Worm (Caenorhabditis elegans) whole organism, young adult: ENCODE data around the gene pptr-2.

Source experiments
- C17E4.6 ChIP-seq: fragments of 200-800 bp; sonication (Bioruptor generic); IDR thresholded peaks from 2 replicates; pipeline ENCODE4 v1.3.6; 2022; ENCODE audit warnings: missing genetic modification reagents, missing genetic modification characterization, missing compliant biosample characterization
- F10E7.11 ChIP-seq: sonication (generic microtip); optimal IDR thresholded peaks from 2 replicates; lab custom pipeline; 2017; ENCODE audit warnings: mild to moderate bottlenecking, missing genetic modification characterization, moderate library complexity, missing compliant biosample characterization
- F33H1.4 ChIP-seq: fragments of 200-800 bp; sonication (Bioruptor generic); IDR thresholded peaks from 2 replicates; pipeline ENCODE4 v1.3.6; 2022; ENCODE audit warnings: missing genetic modification reagents, missing genetic modification characterization, missing compliant biosample characterization
- F49E8.2 ChIP-seq: sonication (generic microtip); optimal IDR thresholded peaks from 3 replicates; lab custom pipeline; 2017; ENCODE audit warnings: missing genetic modification characterization, mild to moderate bottlenecking, missing compliant biosample characterization, antibody characterized with exemption, moderate library complexity; ENCODE audit not compliant: insufficient read depth
- F52B5.7 ChIP-seq: sonication (generic microtip); optimal IDR thresholded peaks from 2 replicates; lab custom pipeline; 2016; ENCODE audit warnings: mild to moderate bottlenecking, missing genetic modification characterization, missing compliant biosample characterization
- T07F8.4 ChIP-seq: sonication (generic microtip); optimal IDR thresholded peaks from 2 replicates; lab custom pipeline; 2016; ENCODE audit warnings: mild to moderate bottlenecking, missing genetic modification characterization, moderate library complexity, missing compliant biosample characterization
- Y79H2A.3 ChIP-seq: fragments of 200-800 bp; sonication (Bioruptor generic); conservative IDR thresholded peaks from 2 replicates; pipeline ENCODE4 v1.3.6; 2022; ENCODE audit warnings: missing genetic modification reagents, missing genetic modification characterization, missing compliant biosample characterization
- ZK185.1 ChIP-seq: sonication (generic microtip); optimal IDR thresholded peaks from 2 replicates; lab custom pipeline; 2016; ENCODE audit warnings: mild to moderate bottlenecking, missing genetic modification characterization, missing compliant biosample characterization; ENCODE audit not compliant: poor library complexity, severe bottlenecking
- ama-1 ChIP-seq, 3 experiments: fragments of 150-350 bp in 1 of 3; sonication (generic microtip) in 2 of 3; optimal IDR thresholded peaks; 2 replicates each; lab custom pipeline; 2014 to 2018; ENCODE audit warnings: missing biosample characterization in 2 of 3, missing genetic modification characterization in 2 of 3, missing genetic modification reagents in 2 of 3
- aptf-2 ChIP-seq: fragments of 200-800 bp; sonication (Bioruptor generic); conservative IDR thresholded peaks from 2 replicates; pipeline ENCODE4 v1.3.6; 2022; ENCODE audit warnings: missing genetic modification reagents, missing genetic modification characterization, missing compliant biosample characterization
- attf-3 ChIP-seq: fragments of 200-800 bp; sonication (Bioruptor generic); conservative IDR thresholded peaks from 2 replicates; pipeline ENCODE4 v1.3.6; 2022; ENCODE audit warnings: missing genetic modification reagents, missing genetic modification characterization, missing compliant biosample characterization
- attf-6 ChIP-seq: fragments of 200-800 bp; sonication (Bioruptor generic); IDR thresholded peaks from 2 replicates; pipeline ENCODE4 v1.3.6; 2022; ENCODE audit warnings: missing genetic modification reagents, missing genetic modification characterization, missing compliant biosample characterization
- bed-1 ChIP-seq: fragments of 200-800 bp; sonication (Bioruptor generic); IDR thresholded peaks from 2 replicates; pipeline ENCODE4 v1.3.6; 2022; ENCODE audit warnings: missing genetic modification reagents, missing genetic modification characterization, missing compliant biosample characterization
- ceh-100 ChIP-seq: fragments of 200-800 bp; sonication (Bioruptor generic); IDR thresholded peaks from 2 replicates; pipeline ENCODE4 v1.3.6; 2022; ENCODE audit warnings: missing genetic modification reagents, missing genetic modification characterization, missing compliant biosample characterization
- ceh-58 ChIP-seq: fragments of 200-800 bp; sonication (Bioruptor generic); IDR thresholded peaks from 2 replicates; pipeline ENCODE4 v1.3.6; 2022; ENCODE audit warnings: missing genetic modification characterization, missing compliant biosample characterization
- ceh-79 ChIP-seq: sonication (generic microtip); optimal IDR thresholded peaks from 2 replicates; lab custom pipeline; 2017; ENCODE audit warnings: mild to moderate bottlenecking, missing genetic modification characterization, missing compliant biosample characterization
- die-1 ChIP-seq: sonication (generic microtip); optimal IDR thresholded peaks from 2 replicates; lab custom pipeline; 2016; ENCODE audit warnings: missing genotype, mild to moderate bottlenecking, missing genetic modification characterization, missing compliant biosample characterization
- dox-1 ChIP-seq: fragments of 200-800 bp; sonication (Bioruptor generic); IDR thresholded peaks from 2 replicates; pipeline ENCODE4 v1.3.6; 2022; ENCODE audit warnings: missing genetic modification reagents, missing genetic modification characterization, missing compliant biosample characterization
- dpl-1 ChIP-seq: fragments of 150-350 bp; optimal IDR thresholded peaks from 2 replicates; lab custom pipeline; 2014; ENCODE audit warnings: missing biosample characterization, missing genetic modification reagents, missing genetic modification characterization
- efl-1 ChIP-seq: fragments of 150-350 bp; optimal IDR thresholded peaks from 2 replicates; lab custom pipeline; 2014; ENCODE audit warnings: missing biosample characterization, missing genetic modification reagents, missing genetic modification characterization
- egl-44 ChIP-seq: fragments of 200-800 bp; sonication (Bioruptor generic); IDR thresholded peaks from 2 replicates; pipeline ENCODE4 v1.3.6; 2022; ENCODE audit warnings: missing genetic modification reagents, missing genetic modification characterization, missing compliant biosample characterization
- hmg-1.2 ChIP-seq: fragments of 200-800 bp; sonication (Bioruptor generic); IDR thresholded peaks from 2 replicates; pipeline ENCODE4 v1.3.6; 2022; ENCODE audit warnings: missing genetic modification reagents, missing genetic modification characterization, missing compliant biosample characterization
- let-526 ChIP-seq: fragments of 200-800 bp; sonication (Bioruptor generic); IDR thresholded peaks from 2 replicates; pipeline ENCODE4 v1.3.6; 2022; ENCODE audit warnings: missing genetic modification reagents, missing genetic modification characterization, missing compliant biosample characterization
- let-607 ChIP-seq, 2 experiments: fragments of 200-800 bp in 1 of 2; sonication (Bioruptor generic) in 1 of 2; sonication (generic microtip) in 1 of 2; optimal IDR thresholded peaks; 2 replicates each; lab custom pipeline; 2016 to 2018; ENCODE audit warnings: mild to moderate bottlenecking in 2 of 2, missing compliant biosample characterization in 2 of 2, missing genetic modification characterization in 2 of 2, moderate library complexity in 2 of 2, missing genotype in 1 of 2
- lin-26 ChIP-seq: fragments of 200-800 bp; sonication (Bioruptor generic); IDR thresholded peaks from 2 replicates; pipeline ENCODE4 v1.3.6; 2022; ENCODE audit warnings: missing genetic modification reagents, missing genetic modification characterization, missing compliant biosample characterization
- lin-35 ChIP-seq, 3 experiments: fragments of 150-350 bp in 2 of 3; sonication (generic microtip) in 1 of 3; optimal IDR thresholded peaks; 2 replicates each; lab custom pipeline; 2014 to 2018; ENCODE audit warnings: missing biosample characterization in 3 of 3, missing genetic modification characterization in 3 of 3, missing genetic modification reagents in 3 of 3
- lin-40 ChIP-seq: sonication (generic microtip); optimal IDR thresholded peaks from 2 replicates; lab custom pipeline; 2016; ENCODE audit warnings: missing genetic modification characterization, mild to moderate bottlenecking, missing compliant biosample characterization, missing genotype, missing genetic modification reagents
- lir-1 ChIP-seq: fragments of 200-800 bp; sonication (Bioruptor generic); conservative IDR thresholded peaks from 2 replicates; pipeline ENCODE4 v1.3.6; 2022; ENCODE audit warnings: missing genetic modification reagents, missing genetic modification characterization, missing compliant biosample characterization
- lsl-1 ChIP-seq: fragments of 200-800 bp; sonication (Bioruptor generic); optimal IDR thresholded peaks from 2 replicates; lab custom pipeline; 2018; ENCODE audit warnings: mild to moderate bottlenecking, missing genetic modification characterization, moderate library complexity, missing compliant biosample characterization
- lsy-27 ChIP-seq: sonication (generic microtip); optimal IDR thresholded peaks from 2 replicates; lab custom pipeline; 2017; ENCODE audit warnings: missing genetic modification characterization, mild to moderate bottlenecking, missing compliant biosample characterization, antibody characterized with exemption, missing genotype, borderline replicate concordance; ENCODE audit not compliant: insufficient read depth
- madf-8 ChIP-seq: fragments of 200-800 bp; sonication (Bioruptor generic); conservative IDR thresholded peaks from 2 replicates; pipeline ENCODE4 v1.3.6; 2022; ENCODE audit warnings: missing genetic modification reagents, missing genetic modification characterization, missing compliant biosample characterization
- mcd-1 ChIP-seq: fragments of 200-800 bp; sonication (Bioruptor generic); IDR thresholded peaks from 2 replicates; pipeline ENCODE4 v1.3.6; 2022; ENCODE audit warnings: missing genetic modification reagents, missing genetic modification characterization, missing compliant biosample characterization
- mel-28 ChIP-seq: sonication (generic microtip); optimal IDR thresholded peaks from 2 replicates; lab custom pipeline; 2016; ENCODE audit warnings: borderline replicate concordance, mild to moderate bottlenecking, missing genetic modification characterization, missing compliant biosample characterization
- mes-4 ChIP-seq: sonication (generic microtip); optimal IDR thresholded peaks from 2 replicates; lab custom pipeline; 2016; ENCODE audit warnings: missing genotype, missing genetic modification characterization, missing compliant biosample characterization
- mxl-1 ChIP-seq: sonication (generic microtip); optimal IDR thresholded peaks from 2 replicates; lab custom pipeline; 2016; ENCODE audit warnings: missing genetic modification characterization, missing compliant biosample characterization
- nfyb-1 ChIP-seq: fragments of 200-800 bp; sonication (Bioruptor generic); IDR thresholded peaks from 2 replicates; pipeline ENCODE4 v1.3.6; 2022; ENCODE audit warnings: missing genetic modification reagents, missing genetic modification characterization, missing compliant biosample characterization
- nhr-120 ChIP-seq: fragments of 200-800 bp; sonication (Bioruptor generic); IDR thresholded peaks from 2 replicates; pipeline ENCODE4 v1.3.6; 2022; ENCODE audit warnings: missing genetic modification characterization, missing compliant biosample characterization
- nhr-80 ChIP-seq: sonication (generic microtip); optimal IDR thresholded peaks from 2 replicates; lab custom pipeline; 2016; ENCODE audit warnings: missing genetic modification characterization, missing compliant biosample characterization
- pbrm-1 ChIP-seq: fragments of 200-800 bp; sonication (Bioruptor generic); IDR thresholded peaks from 2 replicates; pipeline ENCODE4 v1.3.6; 2022; ENCODE audit warnings: missing genetic modification reagents, missing genetic modification characterization, missing compliant biosample characterization
- repo-1 ChIP-seq: sonication (generic microtip); optimal IDR thresholded peaks from 2 replicates; lab custom pipeline; 2017; ENCODE audit warnings: mild to moderate bottlenecking, missing genetic modification characterization, missing compliant biosample characterization
- snpc-4 ChIP-seq, 5 experiments: fragments of 150-350 bp in 1 of 5; sonication (generic microtip) in 4 of 5; optimal IDR thresholded peaks; 2 replicates each; lab custom pipeline; 2014 to 2018; ENCODE audit warnings: missing genetic modification characterization in 5 of 5, missing biosample characterization in 3 of 5, antibody characterized with exemption in 2 of 5, mild to moderate bottlenecking in 2 of 5, missing compliant biosample characterization in 2 of 5, missing genotype in 2 of 5, moderate library complexity in 2 of 5, missing genetic modification reagents in 1 of 5
- unc-130 ChIP-seq: sonication (generic microtip); optimal IDR thresholded peaks from 2 replicates; lab custom pipeline; 2016; ENCODE audit warnings: missing genetic modification reagents, missing genetic modification characterization, missing compliant biosample characterization
- xnd-1 ChIP-seq: sonication (generic microtip); optimal IDR thresholded peaks from 2 replicates; lab custom pipeline; 2016; ENCODE audit warnings: missing genotype, missing genetic modification reagents, missing genetic modification characterization, missing compliant biosample characterization
- zim-3 ChIP-seq: sonication (generic microtip); optimal IDR thresholded peaks from 2 replicates; lab custom pipeline; 2017; ENCODE audit warnings: mild to moderate bottlenecking, missing genetic modification characterization, moderate library complexity, missing compliant biosample characterization
- ztf-25 ChIP-seq: fragments of 200-800 bp; sonication (Bioruptor generic); IDR thresholded peaks from 2 replicates; pipeline ENCODE4 v1.3.6; 2022; ENCODE audit warnings: missing genetic modification reagents, missing genetic modification characterization, missing compliant biosample characterization
- ztf-28 ChIP-seq: fragments of 200-800 bp; sonication (Bioruptor generic); IDR thresholded peaks from 2 replicates; pipeline ENCODE4 v1.3.6; 2022; ENCODE audit warnings: missing genetic modification reagents, missing genetic modification characterization, missing compliant biosample characterization
- ztf-3 ChIP-seq: fragments of 200-800 bp; sonication (Bioruptor generic); optimal IDR thresholded peaks from 2 replicates; lab custom pipeline; 2018; ENCODE audit warnings: mild to moderate bottlenecking, missing genetic modification characterization, missing compliant biosample characterization

The pptr-2 gene

ce11 chrV:11029309-11029708 is 5.4 kb downstream of the pptr-2 start (continued):
- TF ChIP-seq lin-35 (GFP tag; optimal IDR thresholded peaks at IDR 0.05; lab: Kevin White, UChicago): peak in 1 of 3 experiments; percentile 72
- TF ChIP-seq let-526: 0 out of 2 replicates have a peak, but pooled peaks have one; percentile 34
- 0 out of 2 replicates have a peak, but pooled peaks have one; percentile 14 for TF ChIP-seq C17E4.6 (GFP tag; lab: Robert Waterston, UW)
- no peak; the same call in 1 of the 2 replicates for TF ChIP-seq ztf-28 (GFP tag; lab: Robert Waterston, UW)
- TF ChIP-seq F10E7.11: no peak
- TF ChIP-seq nfyb-1 (GFP tag; lab: Robert Waterston, UW): no peak
- peak; percentile 54 for TF ChIP-seq dpl-1 (GFP tag; lab: Kevin White, UChicago)
- TF ChIP-seq die-1 (tag; lab: Kevin White, UChicago): no peak
- TF ChIP-seq zim-3 (tag; lab: Kevin White, UChicago): no peak
- TF ChIP-seq bed-1 (GFP tag; lab: Robert Waterston, UW): no peak
- TF ChIP-seq T07F8.4 (tag; lab: Kevin White, UChicago): no peak
- peak; percentile 43; the same call in 1 of the 2 replicates for TF ChIP-seq F33H1.4 (GFP tag; lab: Robert Waterston, UW)
- peak; percentile 53 for TF ChIP-seq ceh-100 (GFP tag; lab: Robert Waterston, UW)
- TF ChIP-seq mel-28 (tag; lab: Kevin White, UChicago): no peak
- no peak for TF ChIP-seq xnd-1 (tag; lab: Kevin White, UChicago)
- peak in 1 of 2 experiments; percentile 7 for TF ChIP-seq let-607 (tag; optimal IDR thresholded peaks at IDR 0.05; lab: Kevin White, UChicago)
- TF ChIP-seq lir-1 (GFP tag; lab: Robert Waterston, UW): peak; percentile 50; the same call in 1 of the 2 replicates
- no peak for TF ChIP-seq aptf-2 (GFP tag; lab: Robert Waterston, UW)
- TF ChIP-seq attf-3: no peak
- TF ChIP-seq lin-26 (GFP tag; lab: Robert Waterston, UW): no peak
- no peak for TF ChIP-seq ceh-58 (GFP tag; lab: Robert Waterston, UW)
- TF ChIP-seq ztf-3: no peak
- peak; percentile 44 for TF ChIP-seq unc-130 (GFP tag; lab: Kevin White, UChicago)
- no peak for TF ChIP-seq ztf-25 (GFP tag; lab: Robert Waterston, UW)
- no peak for TF ChIP-seq ama-1 (optimal IDR thresholded peaks at IDR 0.05; lab: Kevin White, UChicago)
- TF ChIP-seq ama-1 (GFP tag; optimal IDR thresholded peaks at IDR 0.05; lab: Kevin White, UChicago): no peak
- TF ChIP-seq F49E8.2 (tag; lab: Kevin White, UChicago): no peak
- no peak; the same call in 1 of the 2 replicates for TF ChIP-seq mcd-1 (GFP tag; lab: Robert Waterston, UW)
- TF ChIP-seq lsl-1 (GFP tag; lab: Kevin White, UChicago): peak; percentile 48
- peak; percentile 72 for TF ChIP-seq efl-1
- no peak for TF ChIP-seq snpc-4 (GFP tag; optimal IDR thresholded peaks at IDR 0.05; lab: Kevin White, UChicago)
- TF ChIP-seq snpc-4 (tag; optimal IDR thresholded peaks at IDR 0.05; lab: Kevin White, UChicago): no peak
- TF ChIP-seq madf-8: peak; percentile 51
- TF ChIP-seq lin-40: peak; percentile 30
- TF ChIP-seq hmg-1.2 (GFP tag; lab: Robert Waterston, UW): no peak
- TF ChIP-seq F52B5.7 (tag; lab: Kevin White, UChicago): no peak
- no peak for TF ChIP-seq nhr-120 (GFP tag; lab: Robert Waterston, UW)
- no peak for TF ChIP-seq Y79H2A.3 (GFP tag; lab: Robert Waterston, UW)
- no peak for TF ChIP-seq repo-1 (tag; lab: Kevin White, UChicago)
- no peak for TF ChIP-seq lsy-27 (tag; lab: Kevin White, UChicago)
- no peak for TF ChIP-seq mes-4 (tag; lab: Kevin White, UChicago)
- TF ChIP-seq attf-6 (GFP tag; lab: Robert Waterston, UW): no peak
- TF ChIP-seq mxl-1 (tag; lab: Kevin White, UChicago): no peak
- peak; percentile 41; the same call in 1 of the 2 replicates for TF ChIP-seq pbrm-1 (GFP tag; lab: Robert Waterston, UW)
- no peak for TF ChIP-seq ceh-79 (tag; lab: Kevin White, UChicago)
- TF ChIP-seq dox-1 (GFP tag; lab: Robert Waterston, UW): peak; percentile 51; the same call in 1 of the 2 replicates
- TF ChIP-seq ZK185.1 (tag; lab: Kevin White, UChicago): peak; percentile 83
- TF ChIP-seq nhr-80 (tag; lab: Kevin White, UChicago): no peak
- TF ChIP-seq egl-44 (GFP tag; lab: Robert Waterston, UW): no peak
